Worm (Caenorhabditis elegans) whole organism, late embryonic: ENCODE data around the gene F59B10.3.

Source experiments
- C08G9.2 ChIP-seq: sonication (generic microtip); optimal IDR thresholded peaks from 2 replicates; lab custom pipeline; 2016; ENCODE audit warnings: mild to moderate bottlenecking, missing genetic modification characterization, moderate library complexity, missing compliant biosample characterization
- F13H6.1 ChIP-seq: sonication (generic microtip); optimal IDR thresholded peaks from 2 replicates; lab custom pipeline; 2016; ENCODE audit warnings: missing genetic modification characterization, missing compliant biosample characterization
- Y22D7AL.16 ChIP-seq: sonication (generic microtip); optimal IDR thresholded peaks from 2 replicates; lab custom pipeline; 2016; ENCODE audit warnings: missing genetic modification characterization, missing compliant biosample characterization
- ceh-14 ChIP-seq: sonication (generic microtip); optimal IDR thresholded peaks from 2 replicates; lab custom pipeline; 2016; ENCODE audit warnings: missing genotype, missing genetic modification characterization, missing compliant biosample characterization
- ceh-18 ChIP-seq: sonication (generic microtip); optimal IDR thresholded peaks from 2 replicates; lab custom pipeline; 2016; ENCODE audit warnings: missing genetic modification characterization, missing compliant biosample characterization
- ceh-19 ChIP-seq: fragments of 200-800 bp; sonication (Bioruptor generic); optimal IDR thresholded peaks from 2 replicates; lab custom pipeline; 2018; ENCODE audit warnings: mild to moderate bottlenecking, missing genetic modification characterization, missing compliant biosample characterization
- ceh-2 ChIP-seq: sonication (generic microtip); optimal IDR thresholded peaks from 2 replicates; lab custom pipeline; 2016; ENCODE audit warnings: missing genotype, missing genetic modification characterization, missing compliant biosample characterization
- ceh-22 ChIP-seq: sonication (generic microtip); optimal IDR thresholded peaks from 2 replicates; lab custom pipeline; 2017; ENCODE audit warnings: missing biosample characterization, missing genetic modification characterization
- ceh-30 ChIP-seq: fragments of 150-350 bp; optimal IDR thresholded peaks from 2 replicates; lab custom pipeline; 2014; ENCODE audit warnings: missing biosample characterization, missing genetic modification characterization
- ceh-6 ChIP-seq: fragments of 200-800 bp; sonication (Bioruptor generic); optimal IDR thresholded peaks from 2 replicates; lab custom pipeline; 2018; ENCODE audit warnings: mild to moderate bottlenecking, missing genetic modification characterization, missing compliant biosample characterization
- dmd-4 ChIP-seq: sonication (generic microtip); optimal IDR thresholded peaks from 2 replicates; lab custom pipeline; 2016; ENCODE audit warnings: borderline replicate concordance, missing genetic modification characterization, missing compliant biosample characterization
- dve-1 ChIP-seq: sonication (generic microtip); optimal IDR thresholded peaks from 2 replicates; lab custom pipeline; 2017; ENCODE audit warnings: antibody characterized with exemption, mild to moderate bottlenecking, missing genetic modification characterization, missing compliant biosample characterization
- elt-4 ChIP-seq: sonication (generic microtip); optimal IDR thresholded peaks from 2 replicates; lab custom pipeline; 2016; ENCODE audit warnings: missing genetic modification characterization, missing compliant biosample characterization
- eyg-1 ChIP-seq: sonication (generic microtip); optimal IDR thresholded peaks from 2 replicates; lab custom pipeline; 2016; ENCODE audit warnings: missing genotype, missing genetic modification characterization, missing compliant biosample characterization
- fkh-10 ChIP-seq: fragments of 150-350 bp; optimal IDR thresholded peaks from 2 replicates; lab custom pipeline; 2014; ENCODE audit warnings: missing biosample characterization, missing genetic modification reagents, missing genetic modification characterization
- fkh-6 ChIP-seq: sonication (generic microtip); optimal IDR thresholded peaks from 2 replicates; lab custom pipeline; 2016; ENCODE audit warnings: missing genetic modification characterization, missing compliant biosample characterization
- gmeb-2 ChIP-seq: sonication (generic microtip); optimal IDR thresholded peaks from 2 replicates; lab custom pipeline; 2016; ENCODE audit warnings: missing genetic modification characterization, inconsistent platforms, missing compliant biosample characterization
- hlh-13 ChIP-seq: fragments of 200-800 bp; sonication (Bioruptor generic); optimal IDR thresholded peaks from 2 replicates; lab custom pipeline; 2018; ENCODE audit warnings: mild to moderate bottlenecking, missing genetic modification characterization, missing compliant biosample characterization
- hlh-30 ChIP-seq: sonication (generic microtip); optimal IDR thresholded peaks from 2 replicates; lab custom pipeline; 2017; ENCODE audit warnings: antibody characterized with exemption, missing genetic modification characterization, missing compliant biosample characterization; ENCODE audit not compliant: insufficient read depth
- hlh-6 ChIP-seq: sonication (generic microtip); optimal IDR thresholded peaks from 2 replicates; lab custom pipeline; 2016; ENCODE audit warnings: missing genotype, missing genetic modification characterization, missing compliant biosample characterization
- lim-6 ChIP-seq: sonication (generic microtip); optimal IDR thresholded peaks from 2 replicates; lab custom pipeline; 2016; ENCODE audit warnings: missing genetic modification characterization, missing compliant biosample characterization
- lin-11 ChIP-seq: fragments of 200-800 bp; sonication (Bioruptor generic); optimal IDR thresholded peaks from 2 replicates; lab custom pipeline; 2018; ENCODE audit warnings: mild to moderate bottlenecking, missing genetic modification characterization, missing compliant biosample characterization
- madf-2 ChIP-seq: sonication (generic microtip); optimal IDR thresholded peaks from 2 replicates; lab custom pipeline; 2017; ENCODE audit warnings: missing genetic modification characterization, missing compliant biosample characterization
- nfya-1 ChIP-seq: sonication (generic microtip); optimal IDR thresholded peaks from 2 replicates; lab custom pipeline; 2017; ENCODE audit warnings: missing genetic modification characterization, mild to moderate bottlenecking, missing compliant biosample characterization, antibody characterized with exemption, moderate library complexity
- nhr-11 ChIP-seq: fragments of 150-350 bp; optimal IDR thresholded peaks from 2 replicates; lab custom pipeline; 2014; ENCODE audit warnings: missing biosample characterization, missing genetic modification characterization
- npax-4 ChIP-seq: sonication (generic microtip); optimal IDR thresholded peaks from 2 replicates; lab custom pipeline; 2016; ENCODE audit warnings: missing genetic modification characterization, missing compliant biosample characterization
- odd-2 ChIP-seq: sonication (generic microtip); optimal IDR thresholded peaks from 2 replicates; lab custom pipeline; 2017; ENCODE audit warnings: antibody characterized with exemption, mild to moderate bottlenecking, missing genetic modification characterization, missing compliant biosample characterization
- pag-3 ChIP-seq: sonication (generic microtip); optimal IDR thresholded peaks from 2 replicates; lab custom pipeline; 2016; ENCODE audit warnings: missing compliant biosample characterization, missing genetic modification characterization, borderline replicate concordance
- pat-9 ChIP-seq: fragments of 200-800 bp; sonication (Bioruptor generic); optimal IDR thresholded peaks from 2 replicates; lab custom pipeline; 2018; ENCODE audit warnings: mild to moderate bottlenecking, missing genetic modification characterization, moderate library complexity, missing compliant biosample characterization
- pax-1 ChIP-seq: fragments of 150-350 bp; optimal IDR thresholded peaks from 2 replicates; lab custom pipeline; 2014; ENCODE audit warnings: missing biosample characterization, missing genetic modification characterization
- pha-4 ChIP-seq: fragments of 150-350 bp; optimal IDR thresholded peaks from 2 replicates; lab custom pipeline; 2018; ENCODE audit warnings: missing biosample characterization, missing genetic modification reagents, missing genetic modification characterization
- ref-2 ChIP-seq: sonication (generic microtip); optimal IDR thresholded peaks from 2 replicates; lab custom pipeline; 2016; ENCODE audit warnings: missing genetic modification characterization, missing compliant biosample characterization
- rnt-1 ChIP-seq: sonication (generic microtip); optimal IDR thresholded peaks from 2 replicates; lab custom pipeline; 2016; ENCODE audit warnings: missing genetic modification characterization, missing compliant biosample characterization
- sdc-2 ChIP-seq: sonication (generic microtip); optimal IDR thresholded peaks from 2 replicates; lab custom pipeline; 2016; ENCODE audit warnings: missing genotype, missing genetic modification characterization, missing compliant biosample characterization
- tbx-2 ChIP-seq: sonication (generic microtip); optimal IDR thresholded peaks from 2 replicates; lab custom pipeline; 2016; ENCODE audit warnings: missing genetic modification characterization, missing compliant biosample characterization
- tbx-7 ChIP-seq: sonication (generic microtip); optimal IDR thresholded peaks from 2 replicates; lab custom pipeline; 2016; ENCODE audit warnings: missing genotype, missing genetic modification characterization, missing compliant biosample characterization
- ttx-3 ChIP-seq: sonication (generic microtip); optimal IDR thresholded peaks from 2 replicates; lab custom pipeline; 2016; ENCODE audit warnings: missing genetic modification reagents, missing genetic modification characterization, missing compliant biosample characterization
- unc-3 ChIP-seq, 2 experiments: fragments of 200-800 bp in 1 of 2; sonication (Bioruptor generic) in 1 of 2; sonication (generic microtip) in 1 of 2; conservative IDR thresholded peaks in 1 of 2; optimal IDR thresholded peaks in 1 of 2; 2 replicates each; pipeline versions ENCODE4 v1.3.6 to Lab custom; 2016 to 2022; ENCODE audit warnings: missing compliant biosample characterization in 2 of 2, missing genetic modification characterization in 2 of 2, missing genetic modification reagents in 1 of 2
- unc-55 ChIP-seq: sonication (generic microtip); optimal IDR thresholded peaks from 2 replicates; lab custom pipeline; 2017; ENCODE audit warnings: missing biosample characterization, missing genetic modification reagents, missing genetic modification characterization
- zip-5 ChIP-seq: sonication (generic microtip); optimal IDR thresholded peaks from 2 replicates; lab custom pipeline; 2016; ENCODE audit warnings: missing genetic modification characterization, missing compliant biosample characterization
- ztf-16 ChIP-seq: sonication (generic microtip); optimal IDR thresholded peaks from 2 replicates; lab custom pipeline; 2017; ENCODE audit warnings: missing genetic modification characterization, missing compliant biosample characterization

F59B10.3 gene

DNA sequence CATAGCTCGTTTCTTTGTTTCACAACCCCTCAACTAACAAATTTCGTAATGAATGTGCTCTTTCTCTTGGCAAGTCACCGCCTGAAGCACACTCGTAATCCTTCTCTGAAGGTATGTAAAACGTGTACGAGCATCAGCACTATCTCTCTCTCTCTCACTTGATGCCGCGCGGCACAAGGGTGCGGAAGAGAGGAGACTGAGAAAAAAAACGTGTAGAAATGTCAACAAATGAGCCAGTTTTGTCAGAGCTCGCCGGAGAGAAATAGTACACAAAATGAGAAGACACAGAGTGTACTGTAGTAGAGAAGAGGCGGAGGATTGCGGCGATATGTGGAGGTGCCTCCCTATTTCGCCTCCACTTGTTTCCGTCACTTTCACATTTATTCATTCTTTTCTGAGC, at the start of gene F59B10.3:
F59B10.3 (plus strand) TSS at position 301 of the 400 bp plus-strand sequence.
- TF ChIP-seq elt-4 (tag; lab: Kevin White, UChicago) (no peak), ceh-14 (no peak), pat-9 (tag; lab: Kevin White, UChicago) (no peak), lim-6 (tag; lab: Kevin White, UChicago) (no peak), ceh-22 (tag; lab: Kevin White, UChicago) (no peak), ttx-3 (no peak), dmd-4 (tag; lab: Kevin White, UChicago) (no peak), npax-4 (tag; lab: Kevin White, UChicago) (no peak), pag-3 (tag; lab: Kevin White, UChicago) (no peak), eyg-1 (tag; lab: Kevin White, UChicago) (no peak), pha-4 (no peak), fkh-6 (tag; lab: Kevin White, UChicago) (no peak), hlh-30 (tag; lab: Kevin White, UChicago) (no peak), fkh-10 (GFP tag; lab: Kevin White, UChicago) (no peak), F13H6.1 (tag; lab: Kevin White, UChicago) (no peak), C08G9.2 (tag; lab: Kevin White, UChicago) (no peak)

DNA sequence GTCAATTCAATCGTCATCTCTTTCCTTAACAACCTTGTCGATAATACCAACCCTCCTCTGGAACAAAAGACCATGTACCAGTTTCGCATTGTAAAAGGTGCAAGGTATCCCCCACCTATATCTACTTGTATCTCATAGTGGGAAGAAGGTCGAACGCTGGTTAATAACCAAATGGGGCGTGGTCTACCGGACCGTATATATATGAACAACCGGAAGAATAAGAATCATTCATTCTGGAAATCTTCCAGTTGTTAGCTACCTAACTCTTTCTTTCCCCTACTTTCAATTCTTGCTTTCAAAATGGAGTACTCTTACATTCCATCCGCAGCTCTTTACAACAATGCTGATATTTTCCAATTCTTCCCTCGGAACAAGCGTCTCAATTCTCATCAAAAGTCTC, 49.1 kb upstream of the F59B10.3 start, which contains the start of gene ZK673.5:
ZK673.5 (plus strand) TSS at position 301 of the 400 bp plus-strand sequence.
- TF ChIP-seq zip-5 = no peak
- no peak for TF ChIP-seq pag-3 (tag; lab: Kevin White, UChicago)
- TF ChIP-seq ceh-30 = no peak
- TF ChIP-seq ceh-18 (tag; lab: Kevin White, UChicago) = no peak
- TF ChIP-seq Y22D7AL.16 (tag; lab: Kevin White, UChicago) = no peak
- no peak for TF ChIP-seq ztf-16 (tag; lab: Kevin White, UChicago)
- no peak for TF ChIP-seq pat-9 (tag; lab: Kevin White, UChicago)
- TF ChIP-seq odd-2 (tag; lab: Kevin White, UChicago) = no peak
- TF ChIP-seq ceh-2 = no peak
- TF ChIP-seq hlh-30 (tag; lab: Kevin White, UChicago) = no peak
- no peak for TF ChIP-seq fkh-6 (tag; lab: Kevin White, UChicago)
- no peak for TF ChIP-seq dve-1
- no peak for TF ChIP-seq hlh-6 (tag; lab: Kevin White, UChicago)
- no peak for TF ChIP-seq unc-55 (GFP tag; lab: Kevin White, UChicago)

DNA sequence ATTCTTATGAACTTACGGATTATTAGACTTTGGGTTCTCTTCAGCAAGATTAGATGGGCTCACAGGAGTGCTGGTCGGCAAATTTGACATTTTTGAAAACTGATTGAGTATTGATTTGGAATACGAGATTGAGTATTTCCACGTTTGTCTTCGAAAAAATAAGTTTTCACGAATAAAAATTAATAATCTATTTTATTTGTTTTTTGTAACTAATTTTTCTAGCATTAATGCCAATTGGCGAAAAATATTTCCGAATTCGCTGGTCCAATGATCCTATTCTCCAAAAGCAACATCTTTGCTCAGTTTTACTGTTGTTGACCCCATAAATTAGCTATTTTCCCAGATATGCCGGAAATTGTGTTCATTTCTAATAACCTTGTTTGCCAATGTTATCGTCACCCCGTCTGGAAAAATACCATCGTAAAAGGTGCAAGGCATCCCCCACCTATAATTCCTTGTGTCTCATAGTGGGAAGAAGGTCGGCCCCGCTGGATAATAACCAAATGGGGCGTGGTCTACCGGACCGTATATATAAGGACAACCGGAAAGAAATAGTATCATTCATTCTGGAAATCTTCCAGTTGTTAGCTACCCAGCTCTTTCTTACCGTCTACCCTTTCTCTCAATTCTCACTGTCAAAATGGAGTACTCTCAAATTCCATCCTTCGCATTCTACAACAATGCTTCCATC, 46.0 kb upstream of the F59B10.3 start, which contains the start of the genes ZK673.6 and sdz-37:
ZK673.6 (minus strand) TSS at position 101 of the 691 bp plus-strand sequence.
sdz-37 (plus strand) TSS at position 641 of the 691 bp plus-strand sequence.
- TF ChIP-seq sdc-2 = no peak
- no peak for TF ChIP-seq hlh-30 (tag; lab: Kevin White, UChicago)
- TF ChIP-seq nhr-11 (tag; lab: Kevin White, UChicago) = no peak
- no peak for TF ChIP-seq pax-1 (tag; lab: Kevin White, UChicago)
- TF ChIP-seq ceh-30 = no peak
- no peak for TF ChIP-seq ref-2 (tag; lab: Kevin White, UChicago)
- TF ChIP-seq nfya-1 (tag; lab: Kevin White, UChicago) = no peak
- TF ChIP-seq ceh-19 (GFP tag; lab: Kevin White, UChicago) = no peak
- no peak for TF ChIP-seq fkh-10 (GFP tag; lab: Kevin White, UChicago)
- no peak for TF ChIP-seq gmeb-2 (tag; lab: Kevin White, UChicago)
- no peak for TF ChIP-seq madf-2 (tag; lab: Kevin White, UChicago)
- no peak for TF ChIP-seq ceh-6 (GFP tag; lab: Kevin White, UChicago)
- TF ChIP-seq tbx-7 (tag; lab: Kevin White, UChicago) = no peak
- no peak for TF ChIP-seq tbx-2 (tag; lab: Kevin White, UChicago)
- TF ChIP-seq unc-3 (GFP tag; conservative IDR thresholded peaks at IDR 0.05; lab: Robert Waterston, UW) = no peak
- no peak for TF ChIP-seq unc-3 (tag; optimal IDR thresholded peaks at IDR 0.05; lab: Kevin White, UChicago)
- TF ChIP-seq hlh-13 = no peak
- TF ChIP-seq ttx-3 = no peak
- no peak for TF ChIP-seq zip-5
- TF ChIP-seq rnt-1 (tag; lab: Kevin White, UChicago) = no peak
- TF ChIP-seq lin-11 (tag; lab: Kevin White, UChicago) = no peak
- TF ChIP-seq, all 69 proteins: peak for 0
